Worm (Caenorhabditis elegans) whole organism, late embryonic: ENCODE measurements around the gene Y39G8B.9.

ENCODE experiments used
- Y22D7AL.16 ChIP-seq: sonication (generic microtip); optimal IDR thresholded peaks from 2 replicates; lab custom pipeline; 2016; ENCODE audit warnings: missing genetic modification characterization, missing compliant biosample characterization
- ceh-24 ChIP-seq: sonication (generic microtip); optimal IDR thresholded peaks from 2 replicates; lab custom pipeline; 2016; ENCODE audit warnings: mild to moderate bottlenecking, missing genetic modification characterization, missing compliant biosample characterization
- elt-2 ChIP-seq: sonication (generic microtip); optimal IDR thresholded peaks from 2 replicates; lab custom pipeline; 2016; ENCODE audit warnings: missing genetic modification reagents, missing genetic modification characterization, missing compliant biosample characterization
- ets-4 ChIP-seq: sonication (generic microtip); optimal IDR thresholded peaks from 2 replicates; lab custom pipeline; 2016; ENCODE audit warnings: missing genetic modification characterization, missing compliant biosample characterization
- eyg-1 ChIP-seq: sonication (generic microtip); optimal IDR thresholded peaks from 2 replicates; lab custom pipeline; 2016; ENCODE audit warnings: missing genotype, missing genetic modification characterization, missing compliant biosample characterization
- fax-1 ChIP-seq: sonication (generic microtip); optimal IDR thresholded peaks from 2 replicates; lab custom pipeline; 2016; ENCODE audit warnings: missing genotype, missing genetic modification characterization, missing compliant biosample characterization
- fkh-6 ChIP-seq: sonication (generic microtip); optimal IDR thresholded peaks from 2 replicates; lab custom pipeline; 2016; ENCODE audit warnings: missing genetic modification characterization, missing compliant biosample characterization
- hlh-30 ChIP-seq: sonication (generic microtip); optimal IDR thresholded peaks from 2 replicates; lab custom pipeline; 2017; ENCODE audit warnings: antibody characterized with exemption, missing genetic modification characterization, missing compliant biosample characterization; ENCODE audit not compliant: insufficient read depth
- madf-2 ChIP-seq: sonication (generic microtip); optimal IDR thresholded peaks from 2 replicates; lab custom pipeline; 2017; ENCODE audit warnings: missing genetic modification characterization, missing compliant biosample characterization
- nhr-11 ChIP-seq: fragments of 150-350 bp; optimal IDR thresholded peaks from 2 replicates; lab custom pipeline; 2014; ENCODE audit warnings: missing biosample characterization, missing genetic modification characterization
- tbx-2 ChIP-seq: sonication (generic microtip); optimal IDR thresholded peaks from 2 replicates; lab custom pipeline; 2016; ENCODE audit warnings: missing genetic modification characterization, missing compliant biosample characterization
- ttx-3 ChIP-seq: sonication (generic microtip); optimal IDR thresholded peaks from 2 replicates; lab custom pipeline; 2016; ENCODE audit warnings: missing genetic modification reagents, missing genetic modification characterization, missing compliant biosample characterization

- TF ChIP-seq elt-2 (tag; lab: Kevin White, UChicago) (no peak), eyg-1 (tag; lab: Kevin White, UChicago) (no peak), fkh-6 (tag; lab: Kevin White, UChicago) (no peak), ttx-3 (no peak), ets-4 (no peak), hlh-30 (tag; lab: Kevin White, UChicago) (no peak), nhr-11 (tag; lab: Kevin White, UChicago) (no peak), madf-2 (tag; lab: Kevin White, UChicago) (no peak), ceh-24 (tag; lab: Kevin White, UChicago) (no peak), Y22D7AL.16 (no peak), tbx-2 (tag; lab: Kevin White, UChicago) (no peak), fax-1 (tag; lab: Kevin White, UChicago) (no peak)
These were observed 19.6 kb upstream of the Y39G8B.9 start for ce11 chrII:13961567-13961966.
